Fruit fly (Drosophila melanogaster) whole organism, prepupa: Measurements from ENCODE around the gene CG7600.

Source experiments
- Blimp-1 ChIP-seq: fragments of 200-800 bp; sonication (Bioruptor generic); optimal IDR thresholded peaks from 3 replicates; lab custom pipeline; 2017; ENCODE audit warnings: missing biosample characterization, missing genetic modification characterization, mild to moderate bottlenecking, moderate library complexity, missing genetic modification reagents
- CG11294 ChIP-seq: fragments of 200-800 bp; sonication (Bioruptor generic); IDR thresholded peaks from 2 replicates; pipeline ENCODE4 v1.3.6; 2022; ENCODE audit warnings: missing biosample characterization, missing genetic modification characterization
- CG15336 ChIP-seq: fragments of 200-800 bp; sonication (Bioruptor generic); IDR thresholded peaks from 2 replicates; pipeline ENCODE4 v1.3.6; 2022; ENCODE audit warnings: missing biosample characterization, missing genetic modification characterization
- CG1621 ChIP-seq: fragments of 200-800 bp; sonication (Bioruptor generic); optimal IDR thresholded peaks from 3 replicates; lab custom pipeline; 2018; ENCODE audit warnings: missing biosample characterization, mild to moderate bottlenecking, missing genetic modification characterization
- CG16779 ChIP-seq: fragments of 200-800 bp; sonication (Bioruptor generic); optimal IDR thresholded peaks from 3 replicates; lab custom pipeline; 2017; ENCODE audit warnings: missing biosample characterization, mild to moderate bottlenecking, missing genetic modification characterization
- CG32006 ChIP-seq: fragments of 200-800 bp; sonication (Bioruptor generic); optimal IDR thresholded peaks from 3 replicates; lab custom pipeline; 2017; ENCODE audit warnings: missing biosample characterization, mild to moderate bottlenecking, missing genetic modification characterization
- CG3919 ChIP-seq: fragments of 200-800 bp; sonication (Bioruptor generic); optimal IDR thresholded peaks from 3 replicates; lab custom pipeline; 2016; ENCODE audit warnings: missing biosample characterization, missing genetic modification characterization
- CG6163 ChIP-seq: fragments of 200-800 bp; sonication (Bioruptor generic); IDR thresholded peaks from 3 replicates; pipeline ENCODE4 v1.3.6; 2022; ENCODE audit warnings: missing biosample characterization, missing genetic modification characterization
- CG6276 ChIP-seq: fragments of 200-800 bp; sonication (Bioruptor generic); optimal IDR thresholded peaks from 2 replicates; lab custom pipeline; 2017; ENCODE audit warnings: missing biosample characterization, mild to moderate bottlenecking, missing genetic modification characterization
- CG6792 ChIP-seq: fragments of 200-800 bp; sonication (Bioruptor generic); optimal IDR thresholded peaks from 3 replicates; lab custom pipeline; 2016; ENCODE audit warnings: missing biosample characterization, missing genetic modification characterization
- CG6808 ChIP-seq: fragments of 200-800 bp; sonication (Bioruptor generic); optimal IDR thresholded peaks from 3 replicates; lab custom pipeline; 2017; ENCODE audit warnings: missing biosample characterization, missing genetic modification characterization, mild to moderate bottlenecking, moderate library complexity, missing genetic modification reagents
- CG8119 ChIP-seq: fragments of 200-800 bp; sonication (Bioruptor generic); IDR thresholded peaks from 3 replicates; pipeline ENCODE4 v1.3.6; 2022; ENCODE audit warnings: missing biosample characterization, missing genetic modification characterization
- CG8632 ChIP-seq: fragments of 200-800 bp; sonication (Bioruptor generic); optimal IDR thresholded peaks from 3 replicates; lab custom pipeline; 2016; ENCODE audit warnings: missing biosample characterization, missing genetic modification characterization
- CG9139 ChIP-seq: fragments of 200-800 bp; sonication (Bioruptor generic); optimal IDR thresholded peaks from 3 replicates; lab custom pipeline; 2017; ENCODE audit warnings: missing biosample characterization, mild to moderate bottlenecking, missing genetic modification characterization
- Eip75B ChIP-seq: fragments of 200-800 bp; sonication (Bioruptor generic); optimal IDR thresholded peaks from 3 replicates; lab custom pipeline; 2016; ENCODE audit warnings: missing biosample characterization, missing genetic modification characterization
- Eip78C ChIP-seq: fragments of 200-800 bp; sonication (Bioruptor generic); peaks from one replicate; lab custom pipeline; 2016; ENCODE audit warnings: missing biosample characterization, missing genetic modification characterization
- Ets21C ChIP-seq: fragments of 200-800 bp; sonication (Bioruptor generic); optimal IDR thresholded peaks from 3 replicates; lab custom pipeline; 2016; ENCODE audit warnings: missing biosample characterization, missing genetic modification characterization
- Gug ChIP-seq: fragments of 200-800 bp; sonication (Bioruptor generic); IDR thresholded peaks from 2 replicates; pipeline ENCODE4 v1.3.6; 2022; ENCODE audit warnings: missing biosample characterization, missing genetic modification characterization
- Hr38 ChIP-seq: sonication (Bioruptor generic); optimal IDR thresholded peaks from 2 replicates; lab custom pipeline; 2016; ENCODE audit warnings: missing biosample characterization, missing genetic modification characterization
- Hr39 ChIP-seq: fragments of 200-800 bp; sonication (Bioruptor generic); optimal IDR thresholded peaks from 2 replicates; lab custom pipeline; 2016; ENCODE audit warnings: missing biosample characterization, missing genetic modification characterization
- Hr4 ChIP-seq: fragments of 200-800 bp; sonication (Bioruptor generic); optimal IDR thresholded peaks from 3 replicates; lab custom pipeline; 2016; ENCODE audit warnings: missing biosample characterization, missing genetic modification characterization
- Lpt ChIP-seq: fragments of 200-800 bp; sonication (Bioruptor generic); optimal IDR thresholded peaks from 3 replicates; lab custom pipeline; 2016; ENCODE audit warnings: missing biosample characterization, missing genetic modification characterization
- Smox ChIP-seq: fragments of 200-800 bp; sonication (Bioruptor generic); optimal IDR thresholded peaks from 3 replicates; lab custom pipeline; 2016; ENCODE audit warnings: missing biosample characterization, missing genetic modification characterization
- Sox102F ChIP-seq: fragments of 200-800 bp; sonication (Bioruptor generic); optimal IDR thresholded peaks from 2 replicates; lab custom pipeline; 2016; ENCODE audit warnings: missing biosample characterization, mild to moderate bottlenecking, missing genetic modification characterization
- Sox14 ChIP-seq: fragments of 200-800 bp; sonication (Bioruptor generic); optimal IDR thresholded peaks from 3 replicates; lab custom pipeline; 2016; ENCODE audit warnings: missing biosample characterization, missing genetic modification characterization
- Sox15 ChIP-seq: fragments of 200-800 bp; sonication (Bioruptor generic); optimal IDR thresholded peaks from 3 replicates; lab custom pipeline; 2016; ENCODE audit warnings: missing biosample characterization, missing genetic modification characterization
- cyc ChIP-seq: fragments of 200-800 bp; sonication (Bioruptor generic); optimal IDR thresholded peaks from 3 replicates; lab custom pipeline; 2016; ENCODE audit warnings: missing biosample characterization, missing genetic modification characterization
- dac ChIP-seq: fragments of 200-800 bp; sonication (Bioruptor generic); optimal IDR thresholded peaks from 2 replicates; lab custom pipeline; 2017; ENCODE audit warnings: missing biosample characterization, mild to moderate bottlenecking, missing genetic modification characterization
- dsx ChIP-seq: fragments of 200-800 bp; optimal IDR thresholded peaks from 3 replicates; lab custom pipeline; 2019; ENCODE audit warnings: missing biosample characterization, mild to moderate bottlenecking, missing genetic modification characterization, moderate library complexity; ENCODE audit not compliant: poor library complexity, severe bottlenecking
- eg ChIP-seq: fragments of 200-800 bp; sonication (Bioruptor generic); IDR thresholded peaks from 3 replicates; pipeline ENCODE4 v1.3.6; 2022; ENCODE audit warnings: missing biosample characterization, missing genetic modification characterization
- esn ChIP-seq: fragments of 200-800 bp; sonication (Bioruptor generic); optimal IDR thresholded peaks from 2 replicates; lab custom pipeline; 2016; ENCODE audit warnings: missing biosample characterization, mild to moderate bottlenecking, missing genetic modification characterization, moderate library complexity
- fd59A ChIP-seq: fragments of 200-800 bp; sonication (Bioruptor generic); optimal IDR thresholded peaks from 2 replicates; lab custom pipeline; 2017; ENCODE audit warnings: missing biosample characterization, mild to moderate bottlenecking, missing genetic modification characterization, missing genetic modification reagents
- fd85E ChIP-seq: fragments of 200-800 bp; sonication (Bioruptor generic); optimal IDR thresholded peaks from 3 replicates; lab custom pipeline; 2016; ENCODE audit warnings: missing biosample characterization, missing genetic modification characterization
- fkh ChIP-seq: fragments of 200-800 bp; sonication (Bioruptor generic); optimal IDR thresholded peaks from 3 replicates; lab custom pipeline; 2017; ENCODE audit warnings: missing biosample characterization, mild to moderate bottlenecking, missing genetic modification characterization, moderate library complexity
- lz ChIP-seq: fragments of 200-800 bp; sonication (Bioruptor generic); optimal IDR thresholded peaks from 3 replicates; lab custom pipeline; 2016; ENCODE audit warnings: missing biosample characterization, missing genetic modification characterization
- net ChIP-seq: fragments of 200-800 bp; sonication (Bioruptor generic); optimal IDR thresholded peaks from 3 replicates; lab custom pipeline; 2016; ENCODE audit warnings: missing biosample characterization, missing genetic modification characterization
- pdm3 ChIP-seq: fragments of 200-800 bp; sonication (Bioruptor generic); optimal IDR thresholded peaks from 3 replicates; lab custom pipeline; 2016; ENCODE audit warnings: missing biosample characterization, missing genetic modification characterization
- salr ChIP-seq, 2 experiments: fragments of 200-800 bp; sonication (Bioruptor generic); optimal IDR thresholded peaks; 3 replicates each; lab custom pipeline; 2016 to 2018; ENCODE audit warnings: missing biosample characterization in 2 of 2, missing genetic modification characterization in 2 of 2, mild to moderate bottlenecking in 1 of 2
- spab ChIP-seq: fragments of 200-800 bp; sonication (Bioruptor generic); optimal IDR thresholded peaks from 2 replicates; lab custom pipeline; 2017; ENCODE audit warnings: missing biosample characterization, mild to moderate bottlenecking, missing genetic modification characterization, missing genetic modification reagents
- ss ChIP-seq, 2 experiments: fragments of 200-800 bp; sonication (Bioruptor generic); optimal IDR thresholded peaks; 2 replicates in 1 of 2; 3 replicates in 1 of 2; lab custom pipeline; 2017 to 2018; ENCODE audit warnings: mild to moderate bottlenecking in 2 of 2, missing biosample characterization in 2 of 2, missing genetic modification characterization in 2 of 2, moderate library complexity in 1 of 2
- svp ChIP-seq: fragments of 200-800 bp; sonication (Bioruptor generic); peaks from one replicate; lab custom pipeline; 2016; ENCODE audit warnings: missing biosample characterization, missing genetic modification characterization
- topi ChIP-seq: fragments of 200-800 bp; sonication (Bioruptor generic); optimal IDR thresholded peaks from 3 replicates; lab custom pipeline; 2016; ENCODE audit warnings: missing biosample characterization, missing genetic modification characterization
- vri ChIP-seq: fragments of 200-800 bp; sonication (Bioruptor generic); optimal IDR thresholded peaks from 3 replicates; lab custom pipeline; 2016; ENCODE audit warnings: missing biosample characterization, mild to moderate bottlenecking, missing genetic modification characterization

CG7600 gene

dm6 chr3L:11190022-11190421, 20.6 kb upstream of the CG7600 start:
- TF ChIP-seq CG6808 (GFP tag; lab: Kevin White, UChicago): no peak
- no peak for TF ChIP-seq fd59A (GFP tag; lab: Kevin White, UChicago)
- TF ChIP-seq Eip75B (GFP tag; lab: Kevin White, UChicago): no peak
- TF ChIP-seq fkh (GFP tag; lab: Kevin White, UChicago): peak; percentile 46
- TF ChIP-seq Ets21C (GFP tag; lab: Kevin White, UChicago): no peak

dm6 chr3L:11195275-11195674, 15.3 kb upstream of the CG7600 start:
- no peak for TF ChIP-seq lz (GFP tag; lab: Kevin White, UChicago)
- TF ChIP-seq CG3919 (GFP tag; lab: Kevin White, UChicago): no peak
- peak; percentile 11 for TF ChIP-seq fkh (GFP tag; lab: Kevin White, UChicago)
- no peak for TF ChIP-seq Eip78C
- TF ChIP-seq CG8119 (GFP tag; lab: Robert Waterston, UW): no peak
- no peak for TF ChIP-seq vri (GFP tag; lab: Kevin White, UChicago)
- TF ChIP-seq Hr4: no peak
- no peak for TF ChIP-seq Sox15
- TF ChIP-seq, all 60 proteins: peak for 1

- no peak for TF ChIP-seq spab
- peak; percentile 34 for TF ChIP-seq Eip78C
These were observed 13.7 kb upstream of the CG7600 start for dm6 chr3L:11196860-11197259.

- TF ChIP-seq Sox15 (no peak), esn (GFP tag; lab: Kevin White, UChicago) (peak; percentile 66), Eip78C (peak; percentile 80), topi (GFP tag; lab: Kevin White, UChicago) (peak; percentile 22), CG6163 (GFP tag; lab: Robert Waterston, UW) (no peak), CG16779 (tag; lab: Kevin White, UChicago) (peak; percentile 6), Sox102F (no peak), Sox14 (GFP tag; lab: Kevin White, UChicago) (peak; percentile 1), CG6792 (GFP tag; lab: Kevin White, UChicago) (peak; percentile 69), Lpt (peak; percentile 62), Ets21C (GFP tag; lab: Kevin White, UChicago) (no peak), CG9139 (no peak), ss (GFP tag; optimal IDR thresholded peaks at IDR 0.05; lab: Kevin White, UChicago) (peak in 1 of 2 experiments; percentile 1), salr (GFP tag; optimal IDR thresholded peaks at IDR 0.05; lab: Kevin White, UChicago) (peak in 1 of 2 experiments; percentile 65), svp (GFP tag; lab: Kevin White, UChicago) (peak; percentile 70), Gug (peak; percentile 74), CG6276 (GFP tag; lab: Kevin White, UChicago) (peak; percentile 25), Blimp-1 (GFP tag; lab: Kevin White, UChicago) (no peak), Hr39 (GFP tag; lab: Kevin White, UChicago) (no peak), Eip75B (GFP tag; lab: Kevin White, UChicago) (peak; percentile 31), Smox (GFP tag; lab: Kevin White, UChicago) (peak; percentile 39), dac (GFP tag; lab: Kevin White, UChicago) (no peak), dsx (peak; percentile 72), Hr4 (peak; percentile 28), fd85E (no peak), pdm3 (GFP tag; lab: Kevin White, UChicago) (peak; percentile 40), CG8632 (GFP tag; lab: Kevin White, UChicago) (peak; percentile 43), lz (GFP tag; lab: Kevin White, UChicago) (peak; percentile 13), fd59A (GFP tag; lab: Kevin White, UChicago) (no peak), Hr38 (no peak), CG1621 (tag; lab: Kevin White, UChicago) (no peak), eg (GFP tag; lab: Robert Waterston, UW) (peak; percentile 84), net (GFP tag; lab: Kevin White, UChicago) (peak; percentile 40), CG15336 (GFP tag; lab: Robert Waterston, UW) (peak; percentile 87), CG11294 (GFP tag; lab: Robert Waterston, UW) (no peak), CG32006 (GFP tag; lab: Kevin White, UChicago) (peak; percentile 78), CG6808 (GFP tag; lab: Kevin White, UChicago) (peak; percentile 34), cyc (GFP tag; lab: Kevin White, UChicago) (peak; percentile 33)
These were observed 13.1 kb upstream of the CG7600 start, which contains the start of gene GlcAT-P for dm6 chr3L:11197291-11198021. Gene GlcAT-P, minus strand, starts transcription at chr3L:11197536.
